Fruit fly (Drosophila melanogaster) whole organism, wandering third instar larva: ENCODE results near the gene CG9389.

Experiments used
- CG9705 ChIP-seq: fragments of 200-800 bp; sonication (Bioruptor generic); optimal IDR thresholded peaks from 2 replicates; lab custom pipeline; 2018; ENCODE audit warnings: missing biosample characterization, mild to moderate bottlenecking, missing genetic modification characterization
- Dfd ChIP-seq: fragments of >200 bp; optimal IDR thresholded peaks from 2 replicates; lab custom pipeline; 2017; ENCODE audit warnings: missing biosample characterization, missing genetic modification characterization
- GATAd ChIP-seq: sonication (Bioruptor generic); optimal IDR thresholded peaks from 2 replicates; lab custom pipeline; 2016; ENCODE audit warnings: missing biosample characterization, missing genetic modification characterization
- Hr83 ChIP-seq: fragments of 200-300 bp; sonication (Bioruptor generic); optimal IDR thresholded peaks from 2 replicates; lab custom pipeline; 2016; ENCODE audit warnings: missing biosample characterization, mild to moderate bottlenecking, missing genetic modification characterization, moderate library complexity; ENCODE audit not compliant: poor library complexity, severe bottlenecking
- OdsH ChIP-seq: fragments of 200-800 bp; sonication (Bioruptor generic); optimal IDR thresholded peaks from 2 replicates; lab custom pipeline; 2016; ENCODE audit warnings: missing biosample characterization, mild to moderate bottlenecking, missing genetic modification characterization
- br ChIP-seq: fragments of 200-800 bp; sonication (Bioruptor generic); optimal IDR thresholded peaks from 2 replicates; lab custom pipeline; 2016; ENCODE audit warnings: missing biosample characterization, missing genetic modification characterization
- dmrt93B ChIP-seq: fragments of 200-800 bp; sonication (Bioruptor generic); optimal IDR thresholded peaks from 2 replicates; lab custom pipeline; 2018; ENCODE audit warnings: missing biosample characterization, mild to moderate bottlenecking, missing genetic modification characterization
- ey ChIP-seq: fragments of 200-800 bp; sonication (Bioruptor generic); optimal IDR thresholded peaks from 2 replicates; lab custom pipeline; 2016; ENCODE audit warnings: missing biosample characterization, missing genetic modification characterization
- pan ChIP-seq: fragments of >200 bp; optimal IDR thresholded peaks from 2 replicates; lab custom pipeline; 2017
- psq ChIP-seq: fragments of 200-800 bp; sonication (Bioruptor generic); optimal IDR thresholded peaks from 3 replicates; lab custom pipeline; 2017; ENCODE audit warnings: missing biosample characterization, mild to moderate bottlenecking, missing genetic modification characterization, moderate library complexity
- usp ChIP-seq: fragments of >200 bp; optimal IDR thresholded peaks from 2 replicates; lab custom pipeline; 2017; ENCODE audit warnings: missing biosample characterization, missing genetic modification characterization

- TF ChIP-seq dmrt93B (no peak), Dfd (GFP tag; lab: Kevin White, UChicago) (no peak), ey (GFP tag; lab: Kevin White, UChicago) (no peak), OdsH (GFP tag; lab: Kevin White, UChicago) (no peak), br (GFP tag; lab: Kevin White, UChicago) (no peak), Hr83 (GFP tag; lab: Kevin White, UChicago) (no peak), CG9705 (GFP tag; lab: Kevin White, UChicago) (no peak), pan (lab: Kevin White, UChicago) (no peak), usp (GFP tag; lab: Kevin White, UChicago) (no peak), psq (GFP tag; lab: Kevin White, UChicago) (no peak), GATAd (GFP tag; lab: Kevin White, UChicago) (no peak)
Observed at dm6 chr3L:21226309-21226708, 44.1 kb downstream of the CG9389 start, which contains the start of gene Eip78C.
